Worm (Caenorhabditis elegans) whole organism, L3 larva: ENCODE measurements around the gene T05B4.12.

Source experiments
- ZK546.5 ChIP-seq: sonication (generic microtip); optimal IDR thresholded peaks from 2 replicates; lab custom pipeline; 2017; ENCODE audit warnings: missing biosample characterization, missing genetic modification characterization
- aly-2 ChIP-seq: fragments of 150-350 bp; optimal IDR thresholded peaks from 2 replicates; lab custom pipeline; 2014; ENCODE audit warnings: missing biosample characterization, missing genetic modification characterization
- ceh-16 ChIP-seq: sonication (generic microtip); optimal IDR thresholded peaks from 2 replicates; lab custom pipeline; 2017; ENCODE audit warnings: missing biosample characterization, missing genetic modification characterization
- ceh-28 ChIP-seq: fragments of 150-350 bp; optimal IDR thresholded peaks from 2 replicates; lab custom pipeline; 2014; ENCODE audit warnings: missing biosample characterization, missing genetic modification reagents, missing genetic modification characterization
- ceh-82 ChIP-seq: fragments of 150-350 bp; optimal IDR thresholded peaks from 2 replicates; lab custom pipeline; 2014; ENCODE audit warnings: missing biosample characterization, missing genetic modification characterization
- ceh-9 ChIP-seq: sonication (generic microtip); optimal IDR thresholded peaks from 2 replicates; lab custom pipeline; 2018; ENCODE audit warnings: missing biosample characterization, missing genetic modification characterization
- egl-27 ChIP-seq: sonication (generic microtip); optimal IDR thresholded peaks from 4 replicates; lab custom pipeline; 2017; ENCODE audit warnings: missing biosample characterization, missing genetic modification reagents, missing genetic modification characterization
- egl-5 ChIP-seq: fragments of 150-350 bp; optimal IDR thresholded peaks from 2 replicates; lab custom pipeline; 2017; ENCODE audit warnings: missing biosample characterization, missing genetic modification reagents, missing genetic modification characterization, inconsistent platforms
- elt-1 ChIP-seq: fragments of 150-350 bp; optimal IDR thresholded peaks from 2 replicates; lab custom pipeline; 2014; ENCODE audit warnings: missing biosample characterization, missing genetic modification characterization
- elt-2 ChIP-seq: sonication (generic microtip); optimal IDR thresholded peaks from 2 replicates; lab custom pipeline; 2016; ENCODE audit warnings: missing genetic modification reagents, mild to moderate bottlenecking, missing genetic modification characterization, missing compliant biosample characterization
- elt-3 ChIP-seq, 3 experiments: fragments of 150-350 bp in 1 of 3; sonication (generic microtip) in 2 of 3; optimal IDR thresholded peaks; 2 replicates in 2 of 3; 4 replicates in 1 of 3; lab custom pipeline; 2014 to 2017; ENCODE audit warnings: missing biosample characterization in 3 of 3, missing genetic modification characterization in 3 of 3
- eor-1 ChIP-seq, 2 experiments: fragments of 150-350 bp; optimal IDR thresholded peaks; 2 replicates each; lab custom pipeline; 2014 to 2018; ENCODE audit warnings: missing biosample characterization in 2 of 2, missing genetic modification characterization in 2 of 2
- fkh-2 ChIP-seq: fragments of 150-350 bp; optimal IDR thresholded peaks from 2 replicates; lab custom pipeline; 2014; ENCODE audit warnings: missing biosample characterization, missing genetic modification reagents, missing genetic modification characterization
- fos-1 ChIP-seq: fragments of 150-350 bp; optimal IDR thresholded peaks from 2 replicates; lab custom pipeline; 2014; ENCODE audit warnings: missing biosample characterization, missing genetic modification characterization
- hmg-11 ChIP-seq: sonication (generic microtip); optimal IDR thresholded peaks from 2 replicates; lab custom pipeline; 2016; ENCODE audit warnings: missing genetic modification characterization, missing compliant biosample characterization
- jun-1 ChIP-seq: fragments of 150-350 bp; optimal IDR thresholded peaks from 2 replicates; lab custom pipeline; 2014; ENCODE audit warnings: missing biosample characterization, missing genetic modification reagents, missing genetic modification characterization
- lsy-12 ChIP-seq: sonication (generic microtip); optimal IDR thresholded peaks from 2 replicates; lab custom pipeline; 2016; ENCODE audit warnings: mild to moderate bottlenecking, missing genetic modification characterization, missing compliant biosample characterization
- mdl-1 ChIP-seq: fragments of 150-350 bp; optimal IDR thresholded peaks from 2 replicates; lab custom pipeline; 2014; ENCODE audit warnings: missing biosample characterization, missing genetic modification characterization
- mml-1 ChIP-seq: fragments of 150-350 bp; sonication (generic microtip); optimal IDR thresholded peaks from 3 replicates; lab custom pipeline; 2014; ENCODE audit warnings: missing biosample characterization, missing genetic modification characterization
- nfya-1 ChIP-seq: sonication (generic microtip); optimal IDR thresholded peaks from 2 replicates; lab custom pipeline; 2017; ENCODE audit warnings: missing genetic modification characterization, mild to moderate bottlenecking, missing compliant biosample characterization, antibody characterized with exemption, moderate library complexity; ENCODE audit not compliant: insufficient read depth
- nhr-11 ChIP-seq: fragments of 150-350 bp; optimal IDR thresholded peaks from 2 replicates; lab custom pipeline; 2014; ENCODE audit warnings: missing biosample characterization, missing genetic modification characterization
- nhr-237 ChIP-seq: fragments of 150-350 bp; optimal IDR thresholded peaks from 2 replicates; lab custom pipeline; 2014; ENCODE audit warnings: missing biosample characterization, missing genetic modification characterization
- nhr-25 ChIP-seq: sonication (generic microtip); optimal IDR thresholded peaks from 2 replicates; lab custom pipeline; 2017; ENCODE audit warnings: missing biosample characterization, missing genetic modification characterization
- nhr-28 ChIP-seq: fragments of 150-350 bp; optimal IDR thresholded peaks from 2 replicates; lab custom pipeline; 2014; ENCODE audit warnings: missing biosample characterization, missing genetic modification characterization
- nhr-43 ChIP-seq: sonication (generic microtip); optimal IDR thresholded peaks from 2 replicates; lab custom pipeline; 2016; ENCODE audit warnings: mild to moderate bottlenecking, missing genetic modification characterization, missing compliant biosample characterization; ENCODE audit not compliant: poor library complexity, severe bottlenecking
- nhr-76 ChIP-seq: fragments of 150-350 bp; sonication (generic microtip); optimal IDR thresholded peaks from 5 replicates; lab custom pipeline; 2014; ENCODE audit warnings: missing biosample characterization, missing genetic modification characterization
- nhr-77 ChIP-seq: fragments of 150-350 bp; optimal IDR thresholded peaks from 2 replicates; lab custom pipeline; 2014; ENCODE audit warnings: missing biosample characterization, missing genetic modification characterization
- pha-4 ChIP-seq: fragments of 150-350 bp; optimal IDR thresholded peaks from 2 replicates; lab custom pipeline; 2014; ENCODE audit warnings: missing biosample characterization, missing genetic modification reagents, missing genetic modification characterization
- pqm-1 ChIP-seq: fragments of 150-350 bp; optimal IDR thresholded peaks from 2 replicates; lab custom pipeline; 2017; ENCODE audit warnings: missing biosample characterization, missing genetic modification characterization, inconsistent platforms
- sea-2 ChIP-seq: fragments of 150-350 bp; sonication (generic microtip); optimal IDR thresholded peaks from 4 replicates; lab custom pipeline; 2014; ENCODE audit warnings: missing biosample characterization, missing genetic modification reagents, missing genetic modification characterization
- skn-1 ChIP-seq: fragments of 150-350 bp; optimal IDR thresholded peaks from 2 replicates; lab custom pipeline; 2014; ENCODE audit warnings: missing biosample characterization, missing genetic modification characterization
- snpc-4 ChIP-seq: fragments of 150-350 bp; optimal IDR thresholded peaks from 2 replicates; lab custom pipeline; 2014; ENCODE audit warnings: missing biosample characterization, missing genetic modification characterization
- tbx-2 ChIP-seq: sonication (generic microtip); optimal IDR thresholded peaks from 2 replicates; lab custom pipeline; 2016; ENCODE audit warnings: mild to moderate bottlenecking, missing genetic modification characterization, missing compliant biosample characterization
- unc-39 ChIP-seq: sonication (generic microtip); optimal IDR thresholded peaks from 4 replicates; lab custom pipeline; 2017; ENCODE audit warnings: missing biosample characterization, missing genetic modification characterization
- unc-62 ChIP-seq: fragments of 150-350 bp; sonication (generic microtip); optimal IDR thresholded peaks from 4 replicates; lab custom pipeline; 2014; ENCODE audit warnings: missing biosample characterization, missing genetic modification reagents, missing genetic modification characterization
- zag-1 ChIP-seq: fragments of 150-350 bp; optimal IDR thresholded peaks from 2 replicates; lab custom pipeline; 2014; ENCODE audit warnings: missing biosample characterization, missing genetic modification characterization

Gene T05B4.12

ce11 chrV:4112516-4112915 lies 13.3 kb downstream of the T05B4.12 start, which contains the start of gene srw-134:
TSS of gene srw-134 (minus strand) at chrV:4112616.
- TF ChIP-seq nhr-237 (tag; lab: Kevin White, UChicago) (no peak), sea-2 (GFP tag; lab: Kevin White, UChicago) (no peak), egl-5 (tag; lab: Kevin White, UChicago) (no peak), tbx-2 (tag; lab: Kevin White, UChicago) (no peak), hmg-11 (tag; lab: Kevin White, UChicago) (no peak), ceh-16 (tag; lab: Kevin White, UChicago) (no peak), aly-2 (tag; lab: Kevin White, UChicago) (no peak), elt-1 (no peak), fkh-2 (no peak), unc-62 (GFP tag; lab: Kevin White, UChicago) (no peak), pha-4 (no peak), eor-1 (tag; optimal IDR thresholded peaks at IDR 0.05; lab: Kevin White, UChicago) (no peak)
- TF ChIP-seq, all 47 proteins: peak for 0

- TF ChIP-seq pha-4 (no peak), sea-2 (GFP tag; lab: Kevin White, UChicago) (no peak), fos-1 (tag; lab: Kevin White, UChicago) (no peak), ceh-82 (tag; lab: Kevin White, UChicago) (no peak), nhr-76 (tag; lab: Kevin White, UChicago) (no peak), nhr-77 (tag; lab: Kevin White, UChicago) (no peak), elt-2 (tag; lab: Kevin White, UChicago) (no peak), unc-39 (tag; lab: Kevin White, UChicago) (no peak), egl-27 (no peak), nhr-25 (tag; lab: Kevin White, UChicago) (no peak), snpc-4 (tag; lab: Kevin White, UChicago) (no peak), nfya-1 (tag; lab: Kevin White, UChicago) (no peak), nhr-237 (tag; lab: Kevin White, UChicago) (no peak), aly-2 (tag; lab: Kevin White, UChicago) (no peak)
Measured at ce11 chrV:4109873-4110272, 16.0 kb downstream of the T05B4.12 start, which contains the start of gene clc-18. TSS of gene clc-18 (minus strand) at chrV:4109973.

ce11 chrV:4106688-4107087 lies 19.1 kb downstream of the T05B4.12 start:
- TF ChIP-seq skn-1 (tag; lab: Kevin White, UChicago) = no peak
- TF ChIP-seq elt-1 = no peak
- TF ChIP-seq nhr-77 (tag; lab: Kevin White, UChicago) = no peak
- no peak for TF ChIP-seq ZK546.5 (tag; lab: Kevin White, UChicago)
- TF ChIP-seq mml-1 = no peak
- no peak for TF ChIP-seq nhr-28 (tag; lab: Kevin White, UChicago)
- TF ChIP-seq, all 47 proteins: peak for 0

DNA sequence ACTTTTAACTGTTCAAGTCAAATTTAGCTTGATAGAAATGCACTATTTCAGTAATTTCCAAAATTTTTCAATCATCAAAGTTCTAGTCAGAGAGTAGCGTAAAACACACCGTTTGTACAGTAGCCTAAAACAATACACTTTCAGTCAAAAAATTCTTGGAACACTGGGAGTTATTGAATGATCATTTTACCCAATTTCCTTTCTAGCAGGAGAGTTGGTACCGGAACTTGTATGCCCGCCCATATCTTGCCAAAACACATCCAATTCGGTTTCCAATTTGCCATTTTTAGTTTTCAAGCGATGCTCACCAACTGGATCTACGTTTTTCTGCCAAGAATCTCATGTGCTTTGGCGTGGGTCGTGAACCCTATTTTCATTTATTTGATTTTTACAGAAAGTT lies 21.5 kb downstream of the T05B4.12 start, which contains the start of gene srj-39:
Gene srj-39 (plus strand): TSS at position 301 of the 400 bp plus-strand sequence.
- TF ChIP-seq nfya-1 (tag; lab: Kevin White, UChicago) = no peak
- no peak for TF ChIP-seq mml-1
- TF ChIP-seq nhr-11 = no peak
- no peak for TF ChIP-seq pha-4

DNA sequence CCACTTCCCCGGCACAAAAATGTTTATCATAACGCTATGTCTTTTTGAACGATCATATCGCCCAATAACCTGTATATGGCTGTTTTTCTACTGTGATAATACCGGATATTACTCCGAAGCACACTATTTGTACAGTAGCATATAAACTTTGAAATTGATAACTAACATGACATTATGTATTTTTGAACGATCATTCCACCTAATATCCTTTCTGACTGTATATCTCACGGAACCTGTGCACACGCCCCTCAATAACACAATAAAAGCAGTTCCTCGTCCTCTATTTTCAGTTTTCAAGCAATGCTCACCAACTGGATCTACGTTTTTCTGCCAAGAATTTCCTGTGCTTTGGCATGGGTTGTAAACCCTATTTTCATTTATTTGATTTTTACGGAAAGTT lies 24.3 kb downstream of the T05B4.12 start, which contains the start of gene srj-40:
Gene srj-40 (plus strand): TSS at position 301 of the 400 bp plus-strand sequence.
- TF ChIP-seq egl-5 (tag; lab: Kevin White, UChicago) = no peak
- no peak for TF ChIP-seq nhr-11
- TF ChIP-seq nhr-28 (tag; lab: Kevin White, UChicago) = no peak
- no peak for TF ChIP-seq nhr-237 (tag; lab: Kevin White, UChicago)
- no peak for TF ChIP-seq elt-2 (tag; lab: Kevin White, UChicago)
- TF ChIP-seq unc-39 (tag; lab: Kevin White, UChicago) = no peak
- TF ChIP-seq nhr-43 (tag; lab: Kevin White, UChicago) = no peak
- TF ChIP-seq elt-1 = no peak
- no peak for TF ChIP-seq ceh-9 (tag; lab: Kevin White, UChicago)
- TF ChIP-seq elt-3 (tag; optimal IDR thresholded peaks at IDR 0.05; lab: Kevin White, UChicago) = no peak
- TF ChIP-seq ceh-28 (tag; lab: Kevin White, UChicago) = no peak
- no peak for TF ChIP-seq zag-1 (tag; lab: Kevin White, UChicago)
- TF ChIP-seq ceh-82 (tag; lab: Kevin White, UChicago) = no peak
- no peak for TF ChIP-seq lsy-12 (tag; lab: Kevin White, UChicago)
- TF ChIP-seq pqm-1 (tag; lab: Kevin White, UChicago) = no peak
- no peak for TF ChIP-seq mdl-1 (tag; lab: Kevin White, UChicago)
- TF ChIP-seq jun-1 (tag; lab: Kevin White, UChicago) = no peak
- TF ChIP-seq nhr-25 (tag; lab: Kevin White, UChicago) = no peak
